Worm (Caenorhabditis elegans): ENCODE data around the gene Y108G3AL.2.

Y108G3AL.2 gene

DNA sequence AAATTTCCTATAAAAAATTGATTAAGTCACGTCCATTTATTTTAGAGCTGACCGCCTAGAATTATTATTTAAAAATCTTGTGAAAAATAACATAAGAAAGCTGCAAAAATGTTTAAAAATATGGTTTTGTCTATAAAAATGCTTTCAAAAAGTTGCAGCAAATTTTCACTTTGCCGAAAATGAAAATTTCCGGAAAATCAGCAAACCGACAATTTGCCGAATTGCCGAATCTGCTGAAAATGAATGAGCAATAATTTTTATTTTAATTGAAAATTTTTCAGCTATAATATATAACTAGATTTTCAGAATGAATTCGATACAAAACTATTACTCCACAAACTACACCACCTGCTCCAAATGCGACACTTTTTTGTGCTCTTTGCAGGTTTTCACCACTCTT is 50.1 kb downstream of the Y108G3AL.2 start, which contains the start of gene srh-78:
TSS of gene srh-78 (plus strand) at position 301 of the 400 bp plus-strand sequence.
- no peak for TF ChIP-seq peb-1 (tag; optimal IDR thresholded peaks at IDR 0.05)
- TF ChIP-seq ceh-16 (tag; optimal IDR thresholded peaks at IDR 0.05) = no peak
- TF ChIP-seq lsy-2 (tag; optimal IDR thresholded peaks at IDR 0.05) = no peak
- TF ChIP-seq C34F6.9 (tag; optimal IDR thresholded peaks at IDR 0.05) = no peak
- no peak for TF ChIP-seq mab-5 (tag; optimal IDR thresholded peaks at IDR 0.05)
- no peak for TF ChIP-seq nhr-21 (tag; optimal IDR thresholded peaks at IDR 0.05)
- TF ChIP-seq dmd-4 (tag; optimal IDR thresholded peaks at IDR 0.05) = no peak
- TF ChIP-seq nhr-25 (tag; optimal IDR thresholded peaks at IDR 0.05) = no peak
- TF ChIP-seq lin-11 (tag; optimal IDR thresholded peaks at IDR 0.05) = no peak

DNA sequence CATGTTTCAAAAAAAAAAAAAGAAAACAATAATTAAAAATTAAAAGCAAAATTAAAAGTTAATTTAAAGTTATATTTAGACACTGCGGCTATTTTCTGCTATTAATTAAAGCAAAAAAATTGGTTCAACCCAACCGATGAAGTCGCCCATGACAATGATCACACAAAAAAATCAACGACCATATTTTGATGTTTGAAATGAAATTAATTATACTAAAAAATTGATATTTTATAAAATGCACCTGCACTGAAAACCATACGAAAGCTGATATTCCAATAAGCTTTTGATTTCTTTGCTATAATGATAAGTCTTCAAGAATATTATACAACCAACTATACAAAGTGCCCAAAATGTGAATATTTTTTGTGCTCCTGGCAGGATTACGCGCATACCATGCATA is 52.8 kb downstream of the Y108G3AL.2 start, which contains the start of gene srh-80:
TSS of gene srh-80 (plus strand) at position 301 of the 400 bp plus-strand sequence.
- no peak for TF ChIP-seq nhr-129 (tag; optimal IDR thresholded peaks at IDR 0.05)
- no peak for TF ChIP-seq nhr-77 (tag; optimal IDR thresholded peaks at IDR 0.05)
- no peak for TF ChIP-seq crh-2 (tag; optimal IDR thresholded peaks at IDR 0.05)
- no peak for TF ChIP-seq lin-13 (GFP tag; optimal IDR thresholded peaks at IDR 0.05)
- TF ChIP-seq nhr-21 (tag; optimal IDR thresholded peaks at IDR 0.05) = no peak
- no peak for TF ChIP-seq elt-3 (tag; optimal IDR thresholded peaks at IDR 0.05)

Measured in whole organism, L2 larva.